Worm (Caenorhabditis elegans) whole organism, L2 larva: ENCODE results near the gene srbc-19.

Experiments used
- F13H6.1 ChIP-seq: sonication (generic microtip); optimal IDR thresholded peaks from 2 replicates; lab custom pipeline; 2016; ENCODE audit warnings: missing genetic modification characterization, missing compliant biosample characterization
- ama-1 ChIP-seq: fragments of 150-350 bp; optimal IDR thresholded peaks from 2 replicates; lab custom pipeline; 2018; ENCODE audit warnings: inconsistent platforms
- ceh-82 ChIP-seq: fragments of 150-350 bp; optimal IDR thresholded peaks from 2 replicates; lab custom pipeline; 2014; ENCODE audit warnings: missing biosample characterization, missing genetic modification characterization
- egl-27 ChIP-seq: sonication (generic microtip); optimal IDR thresholded peaks from 3 replicates; lab custom pipeline; 2017; ENCODE audit warnings: missing biosample characterization, missing genetic modification reagents, missing genetic modification characterization
- lin-13 ChIP-seq: fragments of 150-350 bp; optimal IDR thresholded peaks from 2 replicates; lab custom pipeline; 2014; ENCODE audit warnings: missing biosample characterization, missing genetic modification reagents, missing genetic modification characterization
- mbf-1 ChIP-seq: sonication (generic microtip); optimal IDR thresholded peaks from 2 replicates; lab custom pipeline; 2017; ENCODE audit warnings: missing biosample characterization, missing genetic modification characterization
- nhr-12 ChIP-seq: fragments of 150-350 bp; optimal IDR thresholded peaks from 2 replicates; lab custom pipeline; 2014; ENCODE audit warnings: missing biosample characterization, missing genetic modification characterization
- nhr-237 ChIP-seq: fragments of 150-350 bp; optimal IDR thresholded peaks from 2 replicates; lab custom pipeline; 2014; ENCODE audit warnings: missing biosample characterization, missing genetic modification characterization
- nhr-25 ChIP-seq: fragments of 150-350 bp; sonication (generic microtip); optimal IDR thresholded peaks from 3 replicates; lab custom pipeline; 2014; ENCODE audit warnings: missing biosample characterization, missing genetic modification characterization
- snpc-4 ChIP-seq: fragments of 150-350 bp; optimal IDR thresholded peaks from 2 replicates; lab custom pipeline; 2014; ENCODE audit warnings: missing biosample characterization, missing genetic modification characterization
- unc-39 ChIP-seq: fragments of 150-350 bp; optimal IDR thresholded peaks from 2 replicates; lab custom pipeline; 2014; ENCODE audit warnings: missing biosample characterization, missing genetic modification characterization
- unc-62 ChIP-seq: fragments of 150-350 bp; optimal IDR thresholded peaks from 2 replicates; lab custom pipeline; 2014; ENCODE audit warnings: missing biosample characterization, missing genetic modification reagents, missing genetic modification characterization
- ztf-4 ChIP-seq: fragments of 150-350 bp; optimal IDR thresholded peaks from 2 replicates; lab custom pipeline; 2014; ENCODE audit warnings: missing biosample characterization, missing genetic modification characterization

ce11 chrV:2166679-2167078 lies at the start of gene srbc-19:
- TF ChIP-seq egl-27 (tag; lab: Kevin White, UChicago): no peak
- no peak for TF ChIP-seq ama-1 (lab: Kevin White, UChicago)
- no peak for TF ChIP-seq ztf-4 (tag; lab: Kevin White, UChicago)
- no peak for TF ChIP-seq F13H6.1 (tag; lab: Kevin White, UChicago)
- no peak for TF ChIP-seq unc-39 (tag; lab: Kevin White, UChicago)
- TF ChIP-seq mbf-1 (tag; lab: Kevin White, UChicago): no peak
- TF ChIP-seq unc-62: no peak
- no peak for TF ChIP-seq snpc-4 (tag; lab: Kevin White, UChicago)
- TF ChIP-seq lin-13 (GFP tag; lab: Kevin White, UChicago): no peak
- TF ChIP-seq ceh-82 (tag; lab: Kevin White, UChicago): no peak
- TF ChIP-seq nhr-237 (tag; lab: Kevin White, UChicago): no peak
- TF ChIP-seq nhr-12 (tag; lab: Kevin White, UChicago): no peak
- TF ChIP-seq nhr-25 (tag; lab: Kevin White, UChicago): no peak
